Fruit fly (Drosophila melanogaster) whole organism, prepupa: ENCODE data around the gene dlp.

Source experiments
- CG10631 ChIP-seq: fragments of 200-800 bp; sonication (Bioruptor generic); optimal IDR thresholded peaks from 2 replicates; lab custom pipeline; 2016; ENCODE audit warnings: missing biosample characterization, missing genetic modification characterization
- CG34406 ChIP-seq: fragments of 200-800 bp; sonication (Bioruptor generic); optimal IDR thresholded peaks from 3 replicates; lab custom pipeline; 2016; ENCODE audit warnings: missing biosample characterization, missing genetic modification characterization
- net ChIP-seq: fragments of 200-800 bp; sonication (Bioruptor generic); optimal IDR thresholded peaks from 3 replicates; lab custom pipeline; 2016; ENCODE audit warnings: missing biosample characterization, missing genetic modification characterization
- topi ChIP-seq: fragments of 200-800 bp; sonication (Bioruptor generic); optimal IDR thresholded peaks from 3 replicates; lab custom pipeline; 2016; ENCODE audit warnings: missing biosample characterization, missing genetic modification characterization

DNA sequence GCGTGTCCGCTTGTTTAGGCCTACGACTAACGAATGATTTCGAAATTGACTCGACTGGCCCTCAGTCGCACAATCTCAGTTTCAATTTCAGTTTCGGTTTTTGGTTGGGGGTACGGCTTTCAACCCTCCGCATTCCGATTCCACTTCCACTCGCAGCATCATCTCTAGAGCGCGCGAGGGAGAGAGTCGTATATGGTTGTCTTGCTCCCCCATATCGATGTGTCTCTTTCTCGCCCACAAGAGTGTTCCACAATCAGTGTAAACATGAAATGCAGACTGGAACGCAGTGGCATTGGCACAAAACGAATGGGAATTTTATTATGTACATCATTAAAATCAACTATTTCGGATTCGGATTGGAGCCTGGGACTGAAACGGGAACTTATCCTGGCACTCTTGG lies 32.9 kb upstream of the dlp start, which contains the start of gene HGTX:
- TF ChIP-seq CG10631 (GFP tag; lab: Kevin White, UChicago): no peak
- TF ChIP-seq topi (GFP tag; lab: Kevin White, UChicago): no peak
- TF ChIP-seq net (GFP tag; lab: Kevin White, UChicago): no peak
- no peak for TF ChIP-seq CG34406 (GFP tag; lab: Kevin White, UChicago)
